Fruit fly (Drosophila melanogaster) whole organism, embryonic: ENCODE results near the gene Rpt5.

Experiments
- ATbp ChIP-seq: fragments of 200-800 bp; sonication (Bioruptor generic); optimal IDR thresholded peaks from 2 replicates; lab custom pipeline; 2017; ENCODE audit warnings: missing biosample characterization, mild to moderate bottlenecking, missing genetic modification characterization, missing genetic modification reagents
- Blimp-1 ChIP-seq: fragments of 200-800 bp; sonication (Bioruptor generic); optimal IDR thresholded peaks from 3 replicates; lab custom pipeline; 2018; ENCODE audit warnings: missing biosample characterization, missing genetic modification characterization, mild to moderate bottlenecking, moderate library complexity, missing genetic modification reagents
- CG10274 ChIP-seq: fragments of 200-800 bp; sonication (Bioruptor generic); optimal IDR thresholded peaks from 3 replicates; lab custom pipeline; 2017; ENCODE audit warnings: missing biosample characterization, mild to moderate bottlenecking, missing genetic modification characterization
- CG10959 ChIP-seq: fragments of 200-800 bp; sonication (Bioruptor generic); IDR thresholded peaks from 2 replicates; pipeline ENCODE4 v1.3.6; 2022; ENCODE audit warnings: missing biosample characterization, missing genetic modification characterization
- CG11093 ChIP-seq: fragments of 200-800 bp; sonication (Bioruptor generic); IDR thresholded peaks from 3 replicates; pipeline ENCODE4 v1.3.6; 2022; ENCODE audit warnings: missing biosample characterization, missing genetic modification characterization
- CG1529 ChIP-seq: fragments of 200-800 bp; sonication (Bioruptor generic); optimal IDR thresholded peaks from 3 replicates; lab custom pipeline; 2018; ENCODE audit warnings: missing biosample characterization, missing genetic modification characterization
- CG15479 ChIP-seq: fragments of 200-800 bp; sonication (Bioruptor generic); optimal IDR thresholded peaks from 3 replicates; lab custom pipeline; 2019; ENCODE audit warnings: missing biosample characterization, mild to moderate bottlenecking, missing genetic modification characterization, moderate library complexity
- CG16813 ChIP-seq: fragments of 200-800 bp; sonication (Bioruptor generic); IDR thresholded peaks from 3 replicates; pipeline ENCODE4 v1.3.6; 2022; ENCODE audit warnings: missing biosample characterization, missing genetic modification characterization; ENCODE audit not compliant: partially characterized antibody
- CG17829 ChIP-seq: fragments of 200-800 bp; optimal IDR thresholded peaks from 2 replicates; lab custom pipeline; 2019; ENCODE audit warnings: missing biosample characterization, mild to moderate bottlenecking, missing genetic modification characterization, moderate library complexity
- CG18262 ChIP-seq: fragments of 200-800 bp; optimal IDR thresholded peaks from 3 replicates; lab custom pipeline; 2019; ENCODE audit warnings: missing biosample characterization, mild to moderate bottlenecking, missing genetic modification characterization, moderate library complexity
- CG2116 ChIP-seq: fragments of 200-800 bp; sonication (Bioruptor generic); optimal IDR thresholded peaks from 3 replicates; lab custom pipeline; 2018; ENCODE audit warnings: missing biosample characterization, mild to moderate bottlenecking, missing genetic modification characterization
- CG2712 ChIP-seq: fragments of 200-800 bp; optimal IDR thresholded peaks from 3 replicates; lab custom pipeline; 2019; ENCODE audit warnings: missing biosample characterization, mild to moderate bottlenecking, missing genetic modification characterization, moderate library complexity
- CG30020 ChIP-seq: fragments of 200-800 bp; optimal IDR thresholded peaks from 2 replicates; lab custom pipeline; 2019; ENCODE audit warnings: missing biosample characterization, mild to moderate bottlenecking, missing genetic modification characterization, moderate library complexity
- CG32532 ChIP-seq: fragments of 200-800 bp; sonication (Bioruptor generic); IDR thresholded peaks from 2 replicates; pipeline ENCODE4 v1.3.6; 2022; ENCODE audit warnings: missing biosample characterization, missing genetic modification characterization
- CG42726 ChIP-seq: fragments of 200-800 bp; sonication (Bioruptor generic); IDR thresholded peaks from 2 replicates; pipeline ENCODE4 v1.3.6; 2022; ENCODE audit warnings: missing biosample characterization, missing genetic modification characterization; ENCODE audit not compliant: partially characterized antibody
- CG43689 ChIP-seq: fragments of 200-800 bp; sonication (Bioruptor generic); IDR thresholded peaks from 2 replicates; pipeline ENCODE4 v1.3.6; 2022; ENCODE audit warnings: missing biosample characterization, missing genetic modification characterization
- CG6175 ChIP-seq: fragments of 200-800 bp; sonication (Bioruptor generic); IDR thresholded peaks from 3 replicates; pipeline ENCODE4 v1.3.6; 2022; ENCODE audit warnings: missing biosample characterization, missing genetic modification characterization
- CG8281 ChIP-seq: fragments of 200-800 bp; sonication (Bioruptor generic); optimal IDR thresholded peaks from 2 replicates; lab custom pipeline; 2018; ENCODE audit warnings: missing biosample characterization, mild to moderate bottlenecking, missing genetic modification characterization, moderate library complexity
- CTCF ChIP-seq: fragments of 200-800 bp; sonication (Bioruptor generic); optimal IDR thresholded peaks from 2 replicates; lab custom pipeline; 2017; ENCODE audit warnings: missing biosample characterization, mild to moderate bottlenecking, missing genetic modification characterization, moderate library complexity
- CkIIα-i1 ChIP-seq: fragments of 200-800 bp; sonication (Bioruptor generic); IDR thresholded peaks from 2 replicates; pipeline ENCODE4 v1.3.6; 2022; ENCODE audit warnings: missing biosample characterization, missing genetic modification characterization
- D19B ChIP-seq: fragments of 200-800 bp; sonication (Bioruptor generic); optimal IDR thresholded peaks from 2 replicates; lab custom pipeline; 2017; ENCODE audit warnings: missing biosample characterization, mild to moderate bottlenecking, missing genetic modification characterization
- Ets65A ChIP-seq: fragments of 200-800 bp; sonication (Bioruptor generic); peaks from one replicate; lab custom pipeline; 2016; ENCODE audit warnings: missing biosample characterization, missing genetic modification characterization
- Ets97D ChIP-seq: fragments of 200-800 bp; sonication (Bioruptor generic); optimal IDR thresholded peaks from 3 replicates; lab custom pipeline; 2016; ENCODE audit warnings: missing biosample characterization, missing genetic modification characterization
- Fer3 ChIP-seq: fragments of 200-800 bp; sonication (Bioruptor generic); optimal IDR thresholded peaks from 2 replicates; lab custom pipeline; 2018; ENCODE audit warnings: missing biosample characterization, mild to moderate bottlenecking, missing genetic modification characterization, moderate library complexity
- Hey ChIP-seq: fragments of 200-800 bp; sonication (Bioruptor generic); optimal IDR thresholded peaks from 3 replicates; lab custom pipeline; 2018; ENCODE audit warnings: missing biosample characterization, mild to moderate bottlenecking, missing genetic modification characterization
- Hr39 ChIP-seq: fragments of >200 bp; optimal IDR thresholded peaks from 2 replicates; lab custom pipeline; 2017
- MESR4 ChIP-seq: fragments of 200-800 bp; sonication (Bioruptor generic); optimal IDR thresholded peaks from 2 replicates; lab custom pipeline; 2018; ENCODE audit warnings: missing biosample characterization, mild to moderate bottlenecking, missing genetic modification characterization, moderate library complexity
- NC2β ChIP-seq: fragments of 200-800 bp; sonication (Bioruptor generic); optimal IDR thresholded peaks from 2 replicates; lab custom pipeline; 2016; ENCODE audit warnings: missing biosample characterization, missing genetic modification characterization
- NFAT ChIP-seq: fragments of 200-800 bp; sonication (Bioruptor generic); IDR thresholded peaks from 2 replicates; pipeline ENCODE4 v1.3.6; 2022; ENCODE audit warnings: missing biosample characterization, missing genetic modification characterization
- Scr ChIP-seq: fragments of 200-800 bp; sonication (Bioruptor generic); IDR thresholded peaks from 2 replicates; pipeline ENCODE4 v1.3.6; 2022; ENCODE audit warnings: missing biosample characterization, missing genetic modification characterization; ENCODE audit not compliant: partially characterized antibody
- Side ChIP-seq: fragments of 200-800 bp; sonication (Bioruptor generic); optimal IDR thresholded peaks from 2 replicates; lab custom pipeline; 2016; ENCODE audit warnings: missing biosample characterization, missing genetic modification characterization
- Sox102F ChIP-seq: fragments of 200-800 bp; sonication (Bioruptor generic); optimal IDR thresholded peaks from 2 replicates; lab custom pipeline; 2018; ENCODE audit warnings: missing biosample characterization, mild to moderate bottlenecking, missing genetic modification characterization, moderate library complexity
- Stat92E ChIP-seq, 3 experiments: fragments of >200 bp in 2 of 3; fragments of 200-800 bp in 1 of 3; sonication (Bioruptor generic) in 1 of 3; optimal IDR thresholded peaks; 2 replicates each; lab custom pipeline; 2017 to 2019; ENCODE audit warnings: missing biosample characterization in 3 of 3, missing genetic modification characterization in 3 of 3, mild to moderate bottlenecking in 1 of 3, moderate library complexity in 1 of 3
- ash1 ChIP-seq: fragments of 200-800 bp; sonication (Bioruptor generic); optimal IDR thresholded peaks from 2 replicates; lab custom pipeline; 2018; ENCODE audit warnings: missing biosample characterization, mild to moderate bottlenecking, missing genetic modification characterization
- br ChIP-seq: fragments of >200 bp; optimal IDR thresholded peaks from 2 replicates; lab custom pipeline; 2017
- croc ChIP-seq: fragments of 200-800 bp; sonication (Bioruptor generic); conservative IDR thresholded peaks from 3 replicates; pipeline ENCODE4 v1.3.6; 2022; ENCODE audit warnings: missing biosample characterization, missing genetic modification characterization
- dmrt11E ChIP-seq: fragments of 200-800 bp; sonication (Bioruptor generic); optimal IDR thresholded peaks from 3 replicates; lab custom pipeline; 2018; ENCODE audit warnings: missing biosample characterization, mild to moderate bottlenecking, missing genetic modification characterization, moderate library complexity
- gcm2 ChIP-seq: fragments of 200-800 bp; sonication (Bioruptor generic); optimal IDR thresholded peaks from 2 replicates; lab custom pipeline; 2016; ENCODE audit warnings: missing biosample characterization, missing genetic modification characterization
- gem ChIP-seq: fragments of 200-800 bp; sonication (Bioruptor generic); optimal IDR thresholded peaks from 2 replicates; lab custom pipeline; 2019; ENCODE audit warnings: missing biosample characterization, mild to moderate bottlenecking, missing genetic modification characterization, moderate library complexity
- hth ChIP-seq: fragments of >200 bp; optimal IDR thresholded peaks from 2 replicates; lab custom pipeline; 2017; ENCODE audit warnings: inconsistent platforms
- kay ChIP-seq: fragments of 200-800 bp; sonication (Bioruptor generic); optimal IDR thresholded peaks from 2 replicates; lab custom pipeline; 2016; ENCODE audit warnings: missing biosample characterization, missing genetic modification characterization
- klu ChIP-seq: fragments of 200-800 bp; sonication (Bioruptor generic); IDR thresholded peaks from 2 replicates; pipeline ENCODE4 v1.3.6; 2022; ENCODE audit warnings: missing biosample characterization, missing genetic modification characterization
- lbe ChIP-seq: fragments of 200-800 bp; sonication (Bioruptor generic); optimal IDR thresholded peaks from 2 replicates; lab custom pipeline; 2016; ENCODE audit warnings: missing biosample characterization, mild to moderate bottlenecking, missing genetic modification characterization
- lov ChIP-seq, 2 experiments: fragments of 200-800 bp in 1 of 2; fragments of >200 bp in 1 of 2; sonication (Bioruptor generic) in 1 of 2; IDR thresholded peaks in 1 of 2; optimal IDR thresholded peaks in 1 of 2; 2 replicates in 1 of 2; 3 replicates in 1 of 2; pipeline versions ENCODE4 v1.3.6 to Lab custom; 2017 to 2022; ENCODE audit warnings: missing biosample characterization in 1 of 2, missing genetic modification characterization in 1 of 2
- row ChIP-seq: fragments of 200-800 bp; sonication (Bioruptor generic); IDR thresholded peaks from 3 replicates; pipeline ENCODE4 v1.3.6; 2022; ENCODE audit warnings: missing biosample characterization, missing genetic modification characterization
- tll ChIP-seq, 2 experiments: fragments of 200-800 bp in 1 of 2; fragments of >200 bp in 1 of 2; sonication (Bioruptor generic) in 1 of 2; optimal IDR thresholded peaks; 2 replicates each; lab custom pipeline; 2017 to 2019; ENCODE audit warnings: missing biosample characterization in 2 of 2, missing genetic modification characterization in 2 of 2, mild to moderate bottlenecking in 1 of 2, moderate library complexity in 1 of 2
- tna ChIP-seq: fragments of 200-800 bp; sonication (Bioruptor generic); IDR thresholded peaks from 2 replicates; pipeline ENCODE4 v1.3.6; 2022; ENCODE audit warnings: missing biosample characterization, missing genetic modification characterization; ENCODE audit not compliant: partially characterized antibody
- vfl ChIP-seq: fragments of 200-800 bp; sonication (Bioruptor generic); optimal IDR thresholded peaks from 2 replicates; lab custom pipeline; 2016; ENCODE audit warnings: missing biosample characterization, missing genetic modification characterization

Gene Rpt5

dm6 chr3R:23782456-23783402 lies 30.1 kb downstream of the Rpt5 start (continued):
- peak; percentile 53 for TF ChIP-seq Fer3
- TF ChIP-seq Sox102F (GFP tag; lab: Kevin White, UChicago), result peak; percentile 94
- TF ChIP-seq Ets65A (GFP tag; lab: Kevin White, UChicago), result peak; percentile 99
- peak; percentile 86 for TF ChIP-seq NC2β (GFP tag; lab: Kevin White, UChicago)
- peak; percentile 29 for TF ChIP-seq MESR4 (GFP tag; lab: Kevin White, UChicago)
- TF ChIP-seq CkIIα-i1 (GFP tag; lab: Robert Waterston, UW), result peak; percentile 5; the same call in 1 of the 2 replicates
- peak; percentile 22; the same call in 1 of the 2 replicates for TF ChIP-seq NFAT (GFP tag; lab: Robert Waterston, UW)
- TF ChIP-seq tna (GFP tag; lab: Robert Waterston, UW), result no peak
- TF ChIP-seq ATbp, result peak; percentile 89
- TF ChIP-seq lbe (GFP tag; lab: Kevin White, UChicago), result peak; percentile 73
- TF ChIP-seq Hr39 (lab: Kevin White, UChicago), result no peak
- no peak for TF ChIP-seq CG16813 (GFP tag; lab: Robert Waterston, UW)
- TF ChIP-seq CG11093 (GFP tag; lab: Robert Waterston, UW), result peak; percentile 84
- no peak for TF ChIP-seq lov (optimal IDR thresholded peaks at IDR 0.05; lab: Kevin White, UChicago)
- peak; percentile 89 for TF ChIP-seq lov (GFP tag; IDR thresholded peaks at IDR 0.05; lab: Robert Waterston, UW)
- TF ChIP-seq croc (GFP tag; lab: Robert Waterston, UW), result peak; percentile 87
- peak; percentile 49 for TF ChIP-seq CG2116 (GFP tag; lab: Kevin White, UChicago)
- no peak for TF ChIP-seq CG42726 (GFP tag; lab: Robert Waterston, UW)
- no peak for TF ChIP-seq Scr (GFP tag; lab: Robert Waterston, UW)
- peak; percentile 55 for TF ChIP-seq Side (GFP tag; lab: Kevin White, UChicago)
- peak; percentile 92 for TF ChIP-seq Blimp-1 (GFP tag; lab: Kevin White, UChicago)
- TF ChIP-seq Ets97D (GFP tag; lab: Kevin White, UChicago), result peak; percentile 64
- TF ChIP-seq Hey (tag; lab: Kevin White, UChicago), result peak; percentile 85
- TF ChIP-seq Stat92E (GFP tag; optimal IDR thresholded peaks at IDR 0.05; lab: Kevin White, UChicago), result peak in 1 of 3 experiments; percentile 94
- TF ChIP-seq ash1 (GFP tag; lab: Kevin White, UChicago), result peak; percentile 92
- TF ChIP-seq gem (tag; lab: Kevin White, UChicago), result peak; percentile 95
- TF ChIP-seq vfl (GFP tag; lab: Kevin White, UChicago), result peak; percentile 58
- peak; percentile 95 for TF ChIP-seq CG17829 (tag; lab: Kevin White, UChicago)
- no peak for TF ChIP-seq br (lab: Kevin White, UChicago)
- peak; percentile 94 for TF ChIP-seq CG10959
- peak; percentile 28; the same call in 1 of the 3 replicates for TF ChIP-seq CG6175
- peak; percentile 30 for TF ChIP-seq CG32532 (GFP tag; lab: Robert Waterston, UW)
- TF ChIP-seq CG10274, result peak; percentile 44
- TF ChIP-seq CG1529 (GFP tag; lab: Kevin White, UChicago), result peak; percentile 89
- peak; percentile 55 for TF ChIP-seq klu (GFP tag; lab: Robert Waterston, UW)
- peak; percentile 98 for TF ChIP-seq dmrt11E
- peak; percentile 68 for TF ChIP-seq CG30020 (tag; lab: Kevin White, UChicago)
- TF ChIP-seq CG2712 (tag; lab: Kevin White, UChicago), result peak; percentile 96
- peak in 1 of 2 experiments; percentile 80 for TF ChIP-seq tll (GFP tag; optimal IDR thresholded peaks at IDR 0.05; lab: Kevin White, UChicago)
- peak; percentile 44 for TF ChIP-seq D19B (GFP tag; lab: Kevin White, UChicago)
- peak; percentile 96 for TF ChIP-seq CG15479 (GFP tag; lab: Kevin White, UChicago)
- TF ChIP-seq kay (GFP tag; lab: Kevin White, UChicago), result peak; percentile 72
- peak; percentile 65 for TF ChIP-seq CG43689 (GFP tag; lab: Robert Waterston, UW)
- TF ChIP-seq row (GFP tag; lab: Robert Waterston, UW), result peak; percentile 89
- peak; percentile 58 for TF ChIP-seq gcm2 (GFP tag; lab: Kevin White, UChicago)
- TF ChIP-seq hth (lab: Kevin White, UChicago), result no peak
- TF ChIP-seq CTCF (GFP tag; lab: Kevin White, UChicago), result peak; percentile 49
- peak; percentile 62 for TF ChIP-seq CG8281 (tag; lab: Kevin White, UChicago)
- peak; percentile 97 for TF ChIP-seq CG18262 (tag; lab: Kevin White, UChicago)
